Fruit fly (Drosophila melanogaster) whole organism, wandering third instar larva: ENCODE results near the gene CG32354.
A peak's percentile ranks its signal among the peaks of the same experiment; 100 is the strongest.

ENCODE experiments used
- CG32264 ChIP-seq: fragments of 200-800 bp; sonication (Bioruptor generic); optimal IDR thresholded peaks from 2 replicates; lab custom pipeline; 2016; ENCODE audit warnings: missing biosample characterization, missing genetic modification characterization
- CG9705 ChIP-seq: fragments of 200-800 bp; sonication (Bioruptor generic); optimal IDR thresholded peaks from 2 replicates; lab custom pipeline; 2018; ENCODE audit warnings: missing biosample characterization, mild to moderate bottlenecking, missing genetic modification characterization
- CrebA ChIP-seq: fragments of 200-800 bp; sonication (Bioruptor generic); optimal IDR thresholded peaks from 2 replicates; lab custom pipeline; 2016; ENCODE audit warnings: missing biosample characterization, mild to moderate bottlenecking, missing genetic modification characterization, borderline replicate concordance
- Dfd ChIP-seq: fragments of >200 bp; optimal IDR thresholded peaks from 2 replicates; lab custom pipeline; 2017; ENCODE audit warnings: missing biosample characterization, missing genetic modification characterization
- Dif ChIP-seq: fragments of 200-275, 200-300 bp; sonication (Bioruptor generic); optimal IDR thresholded peaks from 2 replicates; lab custom pipeline; 2018; ENCODE audit warnings: missing biosample characterization, missing genetic modification characterization; ENCODE audit not compliant: partially characterized antibody
- GATAd ChIP-seq: sonication (Bioruptor generic); optimal IDR thresholded peaks from 2 replicates; lab custom pipeline; 2016; ENCODE audit warnings: missing biosample characterization, missing genetic modification characterization
- HLH106 ChIP-seq: fragments of 200-800 bp; optimal IDR thresholded peaks from 3 replicates; lab custom pipeline; 2019; ENCODE audit warnings: missing biosample characterization, mild to moderate bottlenecking, missing genetic modification characterization, moderate library complexity
- Hnf4 ChIP-seq: fragments of 200-800 bp; sonication (Bioruptor generic); optimal IDR thresholded peaks from 2 replicates; lab custom pipeline; 2016; ENCODE audit warnings: missing biosample characterization, mild to moderate bottlenecking, missing genetic modification characterization
- Hr78 ChIP-seq: fragments of >200 bp; optimal IDR thresholded peaks from 2 replicates; lab custom pipeline; 2017; ENCODE audit warnings: missing biosample characterization, missing genetic modification characterization
- Mio ChIP-seq: sonication (Bioruptor generic); optimal IDR thresholded peaks from 2 replicates; lab custom pipeline; 2016; ENCODE audit warnings: missing biosample characterization, missing genetic modification characterization
- Myc ChIP-seq: fragments of >200 bp; optimal IDR thresholded peaks from 2 replicates; lab custom pipeline; 2017
- OdsH ChIP-seq: fragments of 200-800 bp; sonication (Bioruptor generic); optimal IDR thresholded peaks from 2 replicates; lab custom pipeline; 2016; ENCODE audit warnings: missing biosample characterization, mild to moderate bottlenecking, missing genetic modification characterization
- Rel ChIP-seq, 2 experiments: fragments of 200-800 bp; sonication (Bioruptor generic) in 1 of 2; optimal IDR thresholded peaks; 2 replicates in 1 of 2; 3 replicates in 1 of 2; lab custom pipeline; 2016 to 2019; ENCODE audit warnings: mild to moderate bottlenecking in 2 of 2, missing biosample characterization in 2 of 2, missing genetic modification characterization in 2 of 2, moderate library complexity in 1 of 2
- Sp1 ChIP-seq: fragments of 200-800 bp; sonication (Bioruptor generic); optimal IDR thresholded peaks from 3 replicates; lab custom pipeline; 2019; ENCODE audit warnings: missing biosample characterization, mild to moderate bottlenecking, missing genetic modification characterization, moderate library complexity
- br ChIP-seq: fragments of 200-800 bp; sonication (Bioruptor generic); optimal IDR thresholded peaks from 2 replicates; lab custom pipeline; 2016; ENCODE audit warnings: missing biosample characterization, missing genetic modification characterization
- brk ChIP-seq: fragments of 200-800 bp; sonication (Bioruptor generic); optimal IDR thresholded peaks from 2 replicates; lab custom pipeline; 2016; ENCODE audit warnings: missing biosample characterization, mild to moderate bottlenecking, missing genetic modification characterization
- dl ChIP-seq, 2 experiments: fragments of 175-275, 200-275 bp in 1 of 2; fragments of 200-275 bp in 1 of 2; sonication (Bioruptor generic); optimal IDR thresholded peaks; lab custom pipeline; 2018; ENCODE audit warnings: mild to moderate bottlenecking in 2 of 2, missing biosample characterization in 2 of 2, missing genetic modification characterization in 2 of 2, moderate library complexity in 2 of 2; ENCODE audit not compliant: partially characterized antibody in 2 of 2, insufficient read depth in 1 of 2
- dmrt93B ChIP-seq: fragments of 200-800 bp; sonication (Bioruptor generic); optimal IDR thresholded peaks from 2 replicates; lab custom pipeline; 2018; ENCODE audit warnings: missing biosample characterization, mild to moderate bottlenecking, missing genetic modification characterization
- dsf ChIP-seq: sonication (Bioruptor generic); optimal IDR thresholded peaks from 2 replicates; lab custom pipeline; 2016; ENCODE audit warnings: missing biosample characterization, missing genetic modification characterization, borderline replicate concordance
- ey ChIP-seq: fragments of 200-800 bp; sonication (Bioruptor generic); optimal IDR thresholded peaks from 2 replicates; lab custom pipeline; 2016; ENCODE audit warnings: missing biosample characterization, missing genetic modification characterization
- foxo ChIP-seq, 2 experiments: fragments of 200-800 bp; sonication (Bioruptor generic); optimal IDR thresholded peaks; 2 replicates in 1 of 2; 3 replicates in 1 of 2; lab custom pipeline; 2016 to 2017; ENCODE audit warnings: missing biosample characterization in 2 of 2, missing genetic modification characterization in 2 of 2
- fru ChIP-seq: fragments of 200-800 bp; sonication (Bioruptor generic); optimal IDR thresholded peaks from 3 replicates; lab custom pipeline; 2016; ENCODE audit warnings: missing biosample characterization, mild to moderate bottlenecking, missing genetic modification characterization
- h ChIP-seq: fragments of 200-800 bp; sonication (Bioruptor generic); optimal IDR thresholded peaks from 3 replicates; lab custom pipeline; 2016; ENCODE audit warnings: missing biosample characterization, mild to moderate bottlenecking, missing genetic modification characterization
- jim ChIP-seq: fragments of 175-275, 200-325 bp; sonication (Bioruptor generic); optimal IDR thresholded peaks from 2 replicates; lab custom pipeline; 2016; ENCODE audit warnings: missing biosample characterization, mild to moderate bottlenecking, missing genetic modification characterization
- lola ChIP-seq: fragments of >200 bp; optimal IDR thresholded peaks from 2 replicates; lab custom pipeline; 2017; ENCODE audit warnings: missing biosample characterization, missing genetic modification characterization
- pan ChIP-seq: fragments of >200 bp; optimal IDR thresholded peaks from 2 replicates; lab custom pipeline; 2017
- psq ChIP-seq: fragments of 200-800 bp; sonication (Bioruptor generic); optimal IDR thresholded peaks from 3 replicates; lab custom pipeline; 2017; ENCODE audit warnings: missing biosample characterization, mild to moderate bottlenecking, missing genetic modification characterization, moderate library complexity
- rgr ChIP-seq: fragments of 200-800 bp; sonication (Bioruptor generic); optimal IDR thresholded peaks from 3 replicates; lab custom pipeline; 2016; ENCODE audit warnings: missing biosample characterization, mild to moderate bottlenecking, missing genetic modification characterization
- sage ChIP-seq: fragments of 200-800 bp; sonication (Bioruptor generic); optimal IDR thresholded peaks from 2 replicates; lab custom pipeline; 2016; ENCODE audit warnings: missing biosample characterization, mild to moderate bottlenecking, missing genetic modification characterization
- sv ChIP-seq: fragments of 200-800 bp; sonication (Bioruptor generic); optimal IDR thresholded peaks from 3 replicates; lab custom pipeline; 2016; ENCODE audit warnings: missing biosample characterization, missing genetic modification characterization
- usp ChIP-seq: fragments of >200 bp; optimal IDR thresholded peaks from 2 replicates; lab custom pipeline; 2017; ENCODE audit warnings: missing biosample characterization, missing genetic modification characterization
- woc ChIP-seq: sonication (Bioruptor generic); optimal IDR thresholded peaks from 2 replicates; lab custom pipeline; 2016; ENCODE audit warnings: missing biosample characterization, mild to moderate bottlenecking, missing genetic modification characterization

Gene CG32354

dm6 chr3L:8368694-8369344, 53.2 kb downstream of the CG32354 start:
- TF ChIP-seq foxo (GFP tag; optimal IDR thresholded peaks at IDR 0.05; lab: Kevin White, UChicago) (peak in 1 of 2 experiments; percentile 60), fru (GFP tag; lab: Kevin White, UChicago) (peak; percentile 77), Sp1 (peak; percentile 55), sage (GFP tag; lab: Kevin White, UChicago) (peak; percentile 36), Rel (GFP tag; optimal IDR thresholded peaks at IDR 0.05; lab: Kevin White, UChicago) (peak; percentile 89), Rel (tag; optimal IDR thresholded peaks at IDR 0.05; lab: Kevin White, UChicago) (no peak), GATAd (GFP tag; lab: Kevin White, UChicago) (no peak), h (GFP tag; lab: Kevin White, UChicago) (peak; percentile 79), rgr (GFP tag; lab: Kevin White, UChicago) (peak; percentile 32), pan (no peak), Hnf4 (no peak), woc (GFP tag; lab: Kevin White, UChicago) (peak; percentile 63), Myc (lab: Kevin White, UChicago) (no peak), CG32264 (no peak), dsf (no peak), CG9705 (no peak), psq (peak; percentile 32), Mio (GFP tag; lab: Kevin White, UChicago) (no peak), Dif (no peak), dl (GFP tag; optimal IDR thresholded peaks at IDR 0.05; lab: Kevin White, UChicago; ENCODE audit: insufficient read depth in 1 of 2, partially characterized antibody in 2 of 2) (no peak), usp (GFP tag; lab: Kevin White, UChicago) (no peak), jim (GFP tag; lab: Kevin White, UChicago) (no peak), Hr78 (GFP tag; lab: Kevin White, UChicago) (no peak), HLH106 (tag; lab: Kevin White, UChicago) (peak; percentile 68), br (GFP tag; lab: Kevin White, UChicago) (peak; percentile 52), dmrt93B (GFP tag; lab: Kevin White, UChicago) (peak; percentile 60), ey (GFP tag; lab: Kevin White, UChicago) (peak; percentile 77), sv (no peak), Dfd (GFP tag; lab: Kevin White, UChicago) (no peak), CrebA (peak; percentile 88), OdsH (GFP tag; lab: Kevin White, UChicago) (peak; percentile 67), brk (GFP tag; lab: Kevin White, UChicago) (no peak), lola (no peak)
